Worm (Caenorhabditis elegans) whole organism, young adult: ENCODE measurements around the gene B0336.7.
A peak's percentile ranks its signal among the peaks of the same experiment; 100 is the strongest.

Source experiments
- B0336.3 ChIP-seq: fragments of 200-800 bp; sonication (Bioruptor generic); IDR thresholded peaks from 2 replicates; pipeline ENCODE4 v1.3.6; 2022; ENCODE audit warnings: missing genetic modification characterization, missing compliant biosample characterization
- F23B12.7 ChIP-seq: sonication (generic microtip); optimal IDR thresholded peaks from 2 replicates; lab custom pipeline; 2017; ENCODE audit warnings: missing genetic modification characterization, mild to moderate bottlenecking, missing compliant biosample characterization, antibody characterized with exemption, moderate library complexity; ENCODE audit not compliant: insufficient read depth
- F39B2.1 ChIP-seq: fragments of 200-800 bp; sonication (Bioruptor generic); IDR thresholded peaks from 2 replicates; pipeline ENCODE4 v1.3.6; 2022; ENCODE audit warnings: missing genetic modification reagents, missing genetic modification characterization, missing compliant biosample characterization
- K12H6.12 ChIP-seq: fragments of 200-800 bp; sonication (Bioruptor generic); optimal IDR thresholded peaks from 2 replicates; lab custom pipeline; 2018; ENCODE audit warnings: mild to moderate bottlenecking, missing genetic modification characterization, missing compliant biosample characterization
- T26A5.8 ChIP-seq: sonication (generic microtip); optimal IDR thresholded peaks from 2 replicates; lab custom pipeline; 2016; ENCODE audit warnings: missing genetic modification characterization, missing compliant biosample characterization
- Y79H2A.3 ChIP-seq: fragments of 200-800 bp; sonication (Bioruptor generic); conservative IDR thresholded peaks from 2 replicates; pipeline ENCODE4 v1.3.6; 2022; ENCODE audit warnings: missing genetic modification reagents, missing genetic modification characterization, missing compliant biosample characterization
- attf-5 ChIP-seq: fragments of 200-800 bp; sonication (Bioruptor generic); optimal IDR thresholded peaks from 2 replicates; lab custom pipeline; 2018; ENCODE audit warnings: mild to moderate bottlenecking, missing genetic modification characterization, missing compliant biosample characterization
- bed-1 ChIP-seq: fragments of 200-800 bp; sonication (Bioruptor generic); IDR thresholded peaks from 2 replicates; pipeline ENCODE4 v1.3.6; 2022; ENCODE audit warnings: missing genetic modification reagents, missing genetic modification characterization, missing compliant biosample characterization
- ceh-100 ChIP-seq: fragments of 200-800 bp; sonication (Bioruptor generic); IDR thresholded peaks from 2 replicates; pipeline ENCODE4 v1.3.6; 2022; ENCODE audit warnings: missing genetic modification reagents, missing genetic modification characterization, missing compliant biosample characterization
- ceh-27 ChIP-seq: fragments of 200-800 bp; sonication (Bioruptor generic); optimal IDR thresholded peaks from 2 replicates; lab custom pipeline; 2018; ENCODE audit warnings: mild to moderate bottlenecking, missing genetic modification characterization, moderate library complexity, missing compliant biosample characterization
- chd-7 ChIP-seq: sonication (generic microtip); optimal IDR thresholded peaks from 2 replicates; lab custom pipeline; 2016; ENCODE audit warnings: mild to moderate bottlenecking, missing genetic modification characterization, moderate library complexity, missing compliant biosample characterization
- die-1 ChIP-seq: sonication (generic microtip); optimal IDR thresholded peaks from 2 replicates; lab custom pipeline; 2016; ENCODE audit warnings: missing genotype, mild to moderate bottlenecking, missing genetic modification characterization, missing compliant biosample characterization
- egl-18 ChIP-seq: fragments of 200-800 bp; sonication (Bioruptor generic); IDR thresholded peaks from 2 replicates; pipeline ENCODE4 v1.3.6; 2022; ENCODE audit warnings: missing genetic modification reagents, missing genetic modification characterization, missing compliant biosample characterization
- ekl-4 ChIP-seq: fragments of 200-800 bp; sonication (Bioruptor generic); IDR thresholded peaks from 2 replicates; pipeline ENCODE4 v1.3.6; 2022; ENCODE audit warnings: missing genetic modification reagents, missing genetic modification characterization, missing compliant biosample characterization
- hmg-1.2 ChIP-seq: fragments of 200-800 bp; sonication (Bioruptor generic); IDR thresholded peaks from 2 replicates; pipeline ENCODE4 v1.3.6; 2022; ENCODE audit warnings: missing genetic modification reagents, missing genetic modification characterization, missing compliant biosample characterization
- hsf-1 ChIP-seq: fragments of 200-800 bp; sonication (Bioruptor generic); IDR thresholded peaks from 2 replicates; pipeline ENCODE4 v1.3.6; 2022; ENCODE audit warnings: missing genetic modification reagents, missing genetic modification characterization, missing compliant biosample characterization
- let-607 ChIP-seq, 2 experiments: fragments of 200-800 bp in 1 of 2; sonication (Bioruptor generic) in 1 of 2; sonication (generic microtip) in 1 of 2; optimal IDR thresholded peaks; 2 replicates each; lab custom pipeline; 2016 to 2018; ENCODE audit warnings: mild to moderate bottlenecking in 2 of 2, missing compliant biosample characterization in 2 of 2, missing genetic modification characterization in 2 of 2, moderate library complexity in 2 of 2, missing genotype in 1 of 2
- lin-26 ChIP-seq: fragments of 200-800 bp; sonication (Bioruptor generic); IDR thresholded peaks from 2 replicates; pipeline ENCODE4 v1.3.6; 2022; ENCODE audit warnings: missing genetic modification reagents, missing genetic modification characterization, missing compliant biosample characterization
- lin-35 ChIP-seq, 3 experiments: fragments of 150-350 bp in 2 of 3; sonication (generic microtip) in 1 of 3; optimal IDR thresholded peaks; 2 replicates each; lab custom pipeline; 2014 to 2018; ENCODE audit warnings: missing biosample characterization in 3 of 3, missing genetic modification characterization in 3 of 3, missing genetic modification reagents in 3 of 3
- madf-10 ChIP-seq: sonication (generic microtip); optimal IDR thresholded peaks from 2 replicates; lab custom pipeline; 2016; ENCODE audit warnings: mild to moderate bottlenecking, missing genetic modification characterization, missing compliant biosample characterization
- madf-3 ChIP-seq: fragments of 200-800 bp; sonication (Bioruptor generic); IDR thresholded peaks from 2 replicates; pipeline ENCODE4 v1.3.6; 2022; ENCODE audit warnings: missing genetic modification reagents, missing genetic modification characterization, missing compliant biosample characterization
- mcd-1 ChIP-seq: fragments of 200-800 bp; sonication (Bioruptor generic); IDR thresholded peaks from 2 replicates; pipeline ENCODE4 v1.3.6; 2022; ENCODE audit warnings: missing genetic modification reagents, missing genetic modification characterization, missing compliant biosample characterization
- mel-28 ChIP-seq: sonication (generic microtip); optimal IDR thresholded peaks from 2 replicates; lab custom pipeline; 2016; ENCODE audit warnings: borderline replicate concordance, mild to moderate bottlenecking, missing genetic modification characterization, missing compliant biosample characterization
- nfya-2 ChIP-seq: fragments of 200-800 bp; sonication (Bioruptor generic); IDR thresholded peaks from 2 replicates; pipeline ENCODE4 v1.3.6; 2022; ENCODE audit warnings: missing genetic modification reagents, missing genetic modification characterization, missing compliant biosample characterization
- nfyb-1 ChIP-seq: fragments of 200-800 bp; sonication (Bioruptor generic); IDR thresholded peaks from 2 replicates; pipeline ENCODE4 v1.3.6; 2022; ENCODE audit warnings: missing genetic modification reagents, missing genetic modification characterization, missing compliant biosample characterization
- nhr-27 ChIP-seq: fragments of 200-800 bp; sonication (Bioruptor generic); optimal IDR thresholded peaks from 2 replicates; lab custom pipeline; 2018; ENCODE audit warnings: mild to moderate bottlenecking, missing genetic modification characterization, moderate library complexity, missing compliant biosample characterization
- nhr-80 ChIP-seq: sonication (generic microtip); optimal IDR thresholded peaks from 2 replicates; lab custom pipeline; 2016; ENCODE audit warnings: missing genetic modification characterization, missing compliant biosample characterization
- pbrm-1 ChIP-seq: fragments of 200-800 bp; sonication (Bioruptor generic); IDR thresholded peaks from 2 replicates; pipeline ENCODE4 v1.3.6; 2022; ENCODE audit warnings: missing genetic modification reagents, missing genetic modification characterization, missing compliant biosample characterization
- rcor-1 ChIP-seq: fragments of 200-800 bp; sonication (Bioruptor generic); IDR thresholded peaks from 2 replicates; pipeline ENCODE4 v1.3.6; 2022; ENCODE audit warnings: missing genetic modification reagents, missing genetic modification characterization, missing compliant biosample characterization
- snpc-4 ChIP-seq, 5 experiments: fragments of 150-350 bp in 1 of 5; sonication (generic microtip) in 4 of 5; optimal IDR thresholded peaks; 2 replicates each; lab custom pipeline; 2014 to 2018; ENCODE audit warnings: missing genetic modification characterization in 5 of 5, missing biosample characterization in 3 of 5, antibody characterized with exemption in 2 of 5, mild to moderate bottlenecking in 2 of 5, missing compliant biosample characterization in 2 of 5, missing genotype in 2 of 5, moderate library complexity in 2 of 5, missing genetic modification reagents in 1 of 5
- somi-1 ChIP-seq: fragments of 200-800 bp; sonication (Bioruptor generic); optimal IDR thresholded peaks from 2 replicates; lab custom pipeline; 2018; ENCODE audit warnings: mild to moderate bottlenecking, missing genetic modification characterization, missing compliant biosample characterization
- tbx-9 ChIP-seq: sonication (generic microtip); optimal IDR thresholded peaks from 2 replicates; lab custom pipeline; 2016; ENCODE audit warnings: borderline replicate concordance, missing genetic modification characterization, inconsistent platforms, missing compliant biosample characterization
- tlf-1 ChIP-seq: fragments of 200-800 bp; sonication (Bioruptor generic); optimal IDR thresholded peaks from 2 replicates; lab custom pipeline; 2018; ENCODE audit warnings: mild to moderate bottlenecking, missing genetic modification characterization, missing compliant biosample characterization
- unc-62 ChIP-seq: fragments of 150-350 bp; optimal IDR thresholded peaks from 2 replicates; lab custom pipeline; 2014; ENCODE audit warnings: missing biosample characterization, missing genetic modification reagents, missing genetic modification characterization
- zfh-2 ChIP-seq: fragments of 200-800 bp; sonication (Bioruptor generic); conservative IDR thresholded peaks from 2 replicates; pipeline ENCODE4 v1.3.6; 2022; ENCODE audit warnings: missing genetic modification reagents, missing genetic modification characterization, missing compliant biosample characterization
- zim-3 ChIP-seq: sonication (generic microtip); optimal IDR thresholded peaks from 2 replicates; lab custom pipeline; 2017; ENCODE audit warnings: mild to moderate bottlenecking, missing genetic modification characterization, moderate library complexity, missing compliant biosample characterization
- ztf-22 ChIP-seq: fragments of 200-800 bp; sonication (Bioruptor generic); optimal IDR thresholded peaks from 2 replicates; lab custom pipeline; 2018; ENCODE audit warnings: mild to moderate bottlenecking, missing genetic modification characterization, moderate library complexity, missing compliant biosample characterization
- ztf-26 ChIP-seq: sonication (generic microtip); optimal IDR thresholded peaks from 2 replicates; lab custom pipeline; 2017; ENCODE audit warnings: missing genetic modification characterization, missing compliant biosample characterization
- ztf-28 ChIP-seq: fragments of 200-800 bp; sonication (Bioruptor generic); IDR thresholded peaks from 2 replicates; pipeline ENCODE4 v1.3.6; 2022; ENCODE audit warnings: missing genetic modification reagents, missing genetic modification characterization, missing compliant biosample characterization

The B0336.7 gene

ce11 chrIII:5715467-5715866 is 18.3 kb upstream of the B0336.7 start (continued):
- TF ChIP-seq zim-3 (tag; lab: Kevin White, UChicago) = no peak
- TF ChIP-seq nfyb-1 = peak; percentile 40; the same call in 1 of the 2 replicates
- no peak for TF ChIP-seq die-1 (tag; lab: Kevin White, UChicago)
- peak; percentile 79 for TF ChIP-seq nhr-80
- TF ChIP-seq hmg-1.2 (GFP tag; lab: Robert Waterston, UW) = peak; percentile 88; the same call in 1 of the 2 replicates
- peak; percentile 81 for TF ChIP-seq ztf-26 (tag; lab: Kevin White, UChicago)
- TF ChIP-seq pbrm-1 (GFP tag; lab: Robert Waterston, UW) = peak; percentile 44
- TF ChIP-seq madf-3 = peak; percentile 65; the same call in 1 of the 2 replicates
- TF ChIP-seq B0336.3 = peak; percentile 36; the same call in 1 of the 2 replicates
- peak in 1 of 3 experiments; percentile 44 for TF ChIP-seq lin-35 (GFP tag; optimal IDR thresholded peaks at IDR 0.05; lab: Kevin White, UChicago)
- peak; percentile 16 for TF ChIP-seq nhr-27 (tag; lab: Kevin White, UChicago)
- TF ChIP-seq ekl-4 (GFP tag; lab: Robert Waterston, UW) = no peak
- TF ChIP-seq ztf-28 (GFP tag; lab: Robert Waterston, UW) = 0 out of 2 replicates have a peak, but pooled peaks have one; percentile 26
- TF ChIP-seq tlf-1 (GFP tag; lab: Kevin White, UChicago) = no peak
- peak; percentile 69 to 79 for TF ChIP-seq let-607 (tag; optimal IDR thresholded peaks at IDR 0.05; lab: Kevin White, UChicago)
- TF ChIP-seq K12H6.12 (tag; lab: Kevin White, UChicago) = no peak
- TF ChIP-seq lin-26 (GFP tag; lab: Robert Waterston, UW) = 0 out of 2 replicates have a peak, but pooled peaks have one; percentile 15
- TF ChIP-seq T26A5.8 (tag; lab: Kevin White, UChicago) = no peak
- no peak for TF ChIP-seq somi-1 (GFP tag; lab: Kevin White, UChicago)
- TF ChIP-seq hsf-1 (GFP tag; lab: Robert Waterston, UW) = 0 out of 2 replicates have a peak, but pooled peaks have one; percentile 41
- TF ChIP-seq F23B12.7 (tag; lab: Kevin White, UChicago) = no peak
- TF ChIP-seq mcd-1 = peak; percentile 60
- TF ChIP-seq bed-1 (GFP tag; lab: Robert Waterston, UW) = no peak
- no peak for TF ChIP-seq tbx-9 (tag; lab: Kevin White, UChicago)
- TF ChIP-seq chd-7 = peak; percentile 11
- TF ChIP-seq ceh-27 (GFP tag; lab: Kevin White, UChicago) = peak; percentile 87
- no peak for TF ChIP-seq F39B2.1 (GFP tag; lab: Robert Waterston, UW)
- TF ChIP-seq egl-18 (GFP tag; lab: Robert Waterston, UW) = no peak; the same call in 1 of the 2 replicates
- TF ChIP-seq rcor-1 (GFP tag; lab: Robert Waterston, UW) = peak; percentile 6; the same call in 1 of the 2 replicates
- no peak for TF ChIP-seq nfya-2 (GFP tag; lab: Robert Waterston, UW)
- no peak for TF ChIP-seq ztf-22 (GFP tag; lab: Kevin White, UChicago)
- no peak for TF ChIP-seq unc-62 (GFP tag; lab: Kevin White, UChicago)
- TF ChIP-seq mel-28 = no peak
- no peak for TF ChIP-seq Y79H2A.3 (GFP tag; lab: Robert Waterston, UW)
- TF ChIP-seq attf-5 (GFP tag; lab: Kevin White, UChicago) = peak; percentile 51
- TF ChIP-seq zfh-2 (GFP tag; lab: Robert Waterston, UW) = peak; percentile 94
- peak; percentile 69 for TF ChIP-seq madf-10
- TF ChIP-seq ceh-100 = no peak
- no peak for TF ChIP-seq snpc-4 (GFP tag; optimal IDR thresholded peaks at IDR 0.05; lab: Kevin White, UChicago)
- TF ChIP-seq snpc-4 (tag; optimal IDR thresholded peaks at IDR 0.05; lab: Kevin White, UChicago) = peak in 2 of 4 experiments; percentile 38
